1 fruit fly cellular context compared by ENCODE assay signal in the genomic region with DNA sequence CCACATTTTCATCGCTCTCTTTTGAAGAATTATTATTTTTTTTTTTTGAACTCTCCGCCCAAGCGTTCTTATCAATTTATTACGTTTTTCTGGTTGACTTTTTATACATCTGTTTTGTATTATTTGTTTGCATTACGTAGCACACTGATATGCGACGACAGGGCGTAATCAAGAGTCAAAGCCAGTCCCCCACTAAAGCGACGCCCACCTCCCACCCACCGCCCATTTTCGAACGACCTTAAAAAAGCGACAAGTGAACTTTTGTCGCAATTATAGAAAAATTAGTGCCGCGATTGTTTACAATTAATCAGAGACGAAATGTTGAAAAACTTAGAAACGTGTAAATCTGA.
TF ChIP-seq lines count a peak whose summit lies in the region.

No protein-coding gene starts in this region.

TF ChIP-seq in whole organism, embryonic, 481 proteins besides CTCF, POLR2A, EP300 and RAD21 (continued from another document):
- TF ChIP-seq NfI (GFP tag; optimal IDR thresholded peaks at IDR 0.05; lab: Kevin White, UChicago) (no peak), lola (GFP tag; optimal IDR thresholded peaks at IDR 0.05; lab: Kevin White, UChicago) (no peak), lilli (GFP tag; optimal IDR thresholded peaks at IDR 0.05; lab: Kevin White, UChicago) (no peak), CG12942 (GFP tag; optimal IDR thresholded peaks at IDR 0.05; lab: Kevin White, UChicago) (no peak), crol (GFP tag; IDR thresholded peaks at IDR 0.05; lab: Robert Waterston, UW) (0 out of 2 replicates have a peak, but pooled peaks have one; percentile 13), mirr (GFP tag; optimal IDR thresholded peaks at IDR 0.05; lab: Kevin White, UChicago) (peak; percentile 16), CG1603 (tag; optimal IDR thresholded peaks at IDR 0.05; lab: Kevin White, UChicago) (no peak), CG12744 (GFP tag; optimal IDR thresholded peaks at IDR 0.05; lab: Kevin White, UChicago) (no peak), CG2889 (GFP tag; IDR thresholded peaks at IDR 0.05; lab: Robert Waterston, UW) (no peak), kah (GFP tag; optimal IDR thresholded peaks at IDR 0.05; lab: Kevin White, UChicago) (no peak), gce (GFP tag; IDR thresholded peaks at IDR 0.05; lab: Robert Waterston, UW) (no peak), inv (GFP tag; IDR thresholded peaks at IDR 0.05; lab: Robert Waterston, UW; ENCODE audit: partially characterized antibody) (no peak), CG7745 (tag; optimal IDR thresholded peaks at IDR 0.05; lab: Kevin White, UChicago) (no peak), CG34376 (GFP tag; optimal IDR thresholded peaks at IDR 0.05; lab: Kevin White, UChicago) (peak; percentile 36), CG13424 (tag; optimal IDR thresholded peaks at IDR 0.05; lab: Kevin White, UChicago) (no peak), HmgZ (tag; optimal IDR thresholded peaks at IDR 0.05; lab: Kevin White, UChicago) (no peak), CG5180 (GFP tag; optimal IDR thresholded peaks at IDR 0.05; lab: Kevin White, UChicago) (no peak), CG30431 (GFP tag; optimal IDR thresholded peaks at IDR 0.05; lab: Kevin White, UChicago) (no peak), tin (GFP tag; optimal IDR thresholded peaks at IDR 0.05; lab: Kevin White, UChicago) (no peak)
